Fruit fly (Drosophila melanogaster) ovary, adult (tissue): ENCODE data around the gene CG9682.

Experiments
- CG17801 ChIP-seq: fragments of 200-800 bp; optimal IDR thresholded peaks from 2 replicates; lab custom pipeline; 2019; ENCODE audit warnings: missing biosample characterization, mild to moderate bottlenecking, missing genetic modification characterization, moderate library complexity; ENCODE audit not compliant: partially characterized antibody

CG9682 gene

DNA sequence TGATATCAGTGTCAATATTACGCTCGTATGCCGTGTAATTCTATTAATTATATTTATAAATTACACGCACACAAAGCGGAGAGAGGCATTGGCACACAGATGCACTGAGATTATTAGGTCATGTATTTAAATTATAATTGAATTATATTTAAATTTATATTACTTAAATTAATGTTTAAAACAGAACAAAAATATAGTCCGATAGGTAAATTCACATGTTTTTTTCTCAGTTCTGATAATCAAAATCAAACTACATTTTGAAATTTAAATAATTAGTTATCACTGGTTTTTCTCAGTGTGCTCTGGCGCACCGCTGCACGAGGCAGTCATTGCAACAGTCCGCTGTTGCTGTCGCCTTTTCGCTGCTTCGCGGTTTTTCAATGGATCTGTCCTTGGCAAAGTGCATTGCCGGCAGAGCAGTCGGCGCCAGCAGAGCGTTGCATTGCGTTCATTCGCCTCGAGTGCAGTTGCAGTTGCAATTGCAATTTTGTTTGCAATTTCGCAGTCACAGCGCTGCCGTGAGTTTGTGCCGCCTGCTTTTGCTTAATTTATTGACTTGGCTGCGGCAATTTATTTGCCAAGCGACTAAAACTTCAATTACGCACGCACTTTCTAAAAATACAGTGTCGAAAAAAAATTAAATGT, 42.9 kb downstream of the CG9682 start:
- TF ChIP-seq CG17801: no peak

DNA sequence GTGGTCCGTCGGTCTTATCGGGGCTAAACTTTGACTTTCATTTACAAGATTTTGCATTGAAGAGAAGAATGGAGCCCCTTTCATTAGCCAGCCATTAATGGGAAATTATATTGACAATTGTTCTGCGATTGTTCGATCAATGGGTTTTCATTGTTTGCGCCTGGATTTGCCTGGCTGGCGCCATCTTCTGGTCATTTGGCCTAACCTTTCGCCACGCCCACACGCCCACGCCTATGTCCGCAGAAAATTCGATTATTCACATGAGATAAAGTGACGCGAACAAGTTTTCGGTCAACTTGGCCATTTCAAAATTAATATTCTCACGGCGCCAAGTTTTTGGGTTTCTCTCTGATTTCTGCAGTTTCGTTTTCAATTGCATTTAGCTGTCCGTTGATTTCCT, 43.9 kb downstream of the CG9682 start:
- no peak for TF ChIP-seq CG17801

DNA sequence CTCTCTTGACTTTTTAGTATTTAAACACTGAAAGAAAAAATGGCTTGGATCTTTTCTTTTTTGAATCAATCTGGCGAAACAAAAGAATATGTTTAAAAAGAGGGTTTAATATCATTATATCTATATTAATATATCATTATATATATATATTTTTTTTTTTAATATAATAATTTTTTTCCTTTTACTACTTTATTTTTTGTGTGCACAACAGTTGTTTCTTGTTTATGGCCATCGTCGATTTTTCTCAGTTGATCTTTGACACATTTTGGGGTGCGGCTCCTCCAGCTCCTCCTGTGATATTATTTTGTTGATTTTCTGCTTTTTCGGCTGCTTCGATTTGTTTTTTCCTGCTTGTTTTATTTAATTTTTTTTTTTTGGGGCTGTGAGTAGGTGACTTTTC, 44.3 kb downstream of the CG9682 start:
- no peak for TF ChIP-seq CG17801

DNA sequence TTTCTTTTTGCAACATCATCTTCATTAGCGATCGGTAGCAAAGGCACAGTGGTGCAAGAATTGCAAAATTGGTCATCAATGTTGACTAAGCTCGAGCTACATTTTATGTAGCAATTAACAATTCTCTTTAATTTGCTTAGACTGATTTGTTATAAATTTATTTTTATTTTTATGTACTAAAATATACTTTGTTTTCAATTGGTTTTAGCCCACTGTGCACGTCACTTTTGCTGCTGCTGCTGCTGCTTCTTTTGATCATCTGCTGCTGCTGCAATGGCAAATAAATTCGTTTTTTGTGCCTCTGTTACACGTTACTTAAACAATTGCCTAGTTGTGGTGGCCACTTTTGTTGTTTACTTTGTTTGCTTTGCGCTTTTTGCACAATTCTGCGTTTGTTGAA, 45.3 kb downstream of the CG9682 start:
- TF ChIP-seq CG17801: peak; percentile 92

DNA sequence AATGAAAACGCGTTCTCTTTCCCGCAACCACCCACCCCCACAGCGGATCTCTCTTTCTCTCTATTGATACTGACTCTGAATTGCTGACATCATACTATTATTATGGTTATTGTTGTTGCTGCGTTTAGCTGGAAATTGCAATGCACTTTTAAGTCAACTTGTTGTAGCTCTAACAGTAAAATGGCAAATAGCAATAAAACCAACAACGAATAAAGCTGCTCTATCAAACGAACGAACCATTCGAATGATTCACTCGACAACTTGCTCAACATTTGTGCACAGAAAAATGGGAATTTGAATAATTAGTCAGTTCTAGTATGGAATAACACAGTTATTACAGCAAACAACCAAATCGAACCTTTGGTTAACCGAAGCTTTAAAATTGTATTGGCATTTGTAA, 46.1 kb downstream of the CG9682 start:
- TF ChIP-seq CG17801: no peak

DNA sequence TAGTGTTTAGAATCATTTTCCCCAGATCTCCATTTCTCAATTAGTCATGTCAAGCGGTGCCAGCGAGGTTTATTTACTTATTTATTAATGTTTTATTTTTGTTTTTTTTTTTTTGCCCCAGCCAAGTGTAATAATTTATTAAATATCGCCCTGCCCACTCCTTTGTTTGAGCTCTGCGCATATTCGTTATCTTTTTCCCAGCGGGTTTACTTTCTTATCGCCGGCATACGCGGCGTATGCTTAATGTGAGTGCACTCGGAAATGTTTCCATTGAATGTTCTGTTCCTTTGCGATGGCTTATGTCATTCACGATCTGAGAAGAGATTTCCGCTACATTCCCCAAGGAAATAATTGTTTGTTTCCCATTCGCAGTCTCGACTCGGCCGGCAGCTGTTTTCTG, 46.9 kb downstream of the CG9682 start:
- no peak for TF ChIP-seq CG17801
